Fruit fly (Drosophila melanogaster) whole organism, embryonic: ENCODE measurements around the gene Bet1.
A peak's percentile ranks its signal among the peaks of the same experiment; 100 is the strongest.

Experiments
- Asciz ChIP-seq: fragments of 200-800 bp; sonication (Bioruptor generic); optimal IDR thresholded peaks from 2 replicates; lab custom pipeline; 2017; ENCODE audit warnings: missing biosample characterization, mild to moderate bottlenecking, missing genetic modification characterization, missing genetic modification reagents
- B-H2 ChIP-seq: fragments of 200-800 bp; sonication (Bioruptor generic); optimal IDR thresholded peaks from 2 replicates; lab custom pipeline; 2018; ENCODE audit warnings: missing biosample characterization, mild to moderate bottlenecking, missing genetic modification characterization
- CG10321 ChIP-seq: fragments of 200-800 bp; sonication (Bioruptor generic); IDR thresholded peaks from 2 replicates; pipeline ENCODE4 v1.3.6; 2022; ENCODE audit warnings: missing biosample characterization, missing genetic modification characterization
- CG12104 ChIP-seq: fragments of 200-800 bp; sonication (Bioruptor generic); optimal IDR thresholded peaks from 3 replicates; lab custom pipeline; 2016; ENCODE audit warnings: missing biosample characterization, missing genetic modification characterization
- CG12236 ChIP-seq: fragments of 200-800 bp; sonication (Bioruptor generic); optimal IDR thresholded peaks from 2 replicates; lab custom pipeline; 2016; ENCODE audit warnings: missing biosample characterization, missing genetic modification characterization
- CG14860 ChIP-seq: fragments of 200-800 bp; sonication (Bioruptor generic); IDR thresholded peaks from 3 replicates; pipeline ENCODE4 v1.3.6; 2022; ENCODE audit warnings: missing biosample characterization, missing genetic modification characterization; ENCODE audit not compliant: partially characterized antibody
- CG1792 ChIP-seq: fragments of 200-800 bp; sonication (Bioruptor generic); optimal IDR thresholded peaks from 2 replicates; lab custom pipeline; 2016; ENCODE audit warnings: missing biosample characterization, missing genetic modification characterization
- CG18599 ChIP-seq: fragments of 200-800 bp; sonication (Bioruptor generic); optimal IDR thresholded peaks from 3 replicates; lab custom pipeline; 2017; ENCODE audit warnings: missing biosample characterization, missing genetic modification characterization, mild to moderate bottlenecking, moderate library complexity, missing genetic modification reagents
- CG2202 ChIP-seq: fragments of 200-800 bp; sonication (Bioruptor generic); optimal IDR thresholded peaks from 2 replicates; lab custom pipeline; 2018; ENCODE audit warnings: missing biosample characterization, mild to moderate bottlenecking, missing genetic modification characterization
- CG31365 ChIP-seq: fragments of 200-800 bp; sonication (Bioruptor generic); optimal IDR thresholded peaks from 2 replicates; lab custom pipeline; 2018; ENCODE audit warnings: missing biosample characterization, mild to moderate bottlenecking, missing genetic modification characterization
- CG34376 ChIP-seq: fragments of 200-800 bp; sonication (Bioruptor generic); optimal IDR thresholded peaks from 2 replicates; lab custom pipeline; 2018; ENCODE audit warnings: missing biosample characterization, mild to moderate bottlenecking, missing genetic modification characterization
- CG4328 ChIP-seq: fragments of 200-800 bp; sonication (Bioruptor generic); optimal IDR thresholded peaks from 3 replicates; lab custom pipeline; 2017; ENCODE audit warnings: missing biosample characterization, missing genetic modification reagents, missing genetic modification characterization
- CG4360 ChIP-seq: fragments of 200-800 bp; sonication (Bioruptor generic); IDR thresholded peaks from 2 replicates; pipeline ENCODE4 v1.3.6; 2022; ENCODE audit warnings: missing biosample characterization, missing genetic modification characterization
- CG43689 ChIP-seq: fragments of 200-800 bp; sonication (Bioruptor generic); IDR thresholded peaks from 2 replicates; pipeline ENCODE4 v1.3.6; 2022; ENCODE audit warnings: missing biosample characterization, missing genetic modification characterization
- CG5180 ChIP-seq: fragments of 200-800 bp; sonication (Bioruptor generic); optimal IDR thresholded peaks from 3 replicates; lab custom pipeline; 2017; ENCODE audit warnings: missing biosample characterization, missing genetic modification characterization, mild to moderate bottlenecking, moderate library complexity, missing genetic modification reagents
- CG7372 ChIP-seq: fragments of 200-800 bp; sonication (Bioruptor generic); IDR thresholded peaks from 2 replicates; pipeline ENCODE4 v1.3.6; 2022; ENCODE audit warnings: missing biosample characterization, missing genetic modification characterization
- CG7928 ChIP-seq: fragments of 200-800 bp; sonication (Bioruptor generic); optimal IDR thresholded peaks from 2 replicates; lab custom pipeline; 2017; ENCODE audit warnings: missing biosample characterization, mild to moderate bottlenecking, missing genetic modification characterization
- CG9609 ChIP-seq: fragments of 200-800 bp; sonication (Bioruptor generic); optimal IDR thresholded peaks from 3 replicates; lab custom pipeline; 2016; ENCODE audit warnings: missing biosample characterization, missing genetic modification characterization
- CG9797 ChIP-seq: fragments of 200-800 bp; sonication (Bioruptor generic); optimal IDR thresholded peaks from 3 replicates; lab custom pipeline; 2018; ENCODE audit warnings: missing biosample characterization, mild to moderate bottlenecking, missing genetic modification characterization
- CG9876 ChIP-seq: fragments of 200-800 bp; sonication (Bioruptor generic); optimal IDR thresholded peaks from 2 replicates; lab custom pipeline; 2016; ENCODE audit warnings: missing biosample characterization, missing genetic modification characterization
- CHES-1-like ChIP-seq: fragments of 200-800 bp; sonication (Bioruptor generic); optimal IDR thresholded peaks from 2 replicates; lab custom pipeline; 2016; ENCODE audit warnings: missing biosample characterization, missing genetic modification characterization
- D ChIP-seq, 2 experiments: fragments of 200-800 bp in 1 of 2; fragments of >200 bp in 1 of 2; sonication (Bioruptor generic) in 1 of 2; optimal IDR thresholded peaks; 2 replicates in 1 of 2; 3 replicates in 1 of 2; lab custom pipeline; 2017; ENCODE audit warnings: mild to moderate bottlenecking in 1 of 2, missing biosample characterization in 1 of 2, missing genetic modification characterization in 1 of 2, missing genetic modification reagents in 1 of 2
- Doc2 ChIP-seq: fragments of 200-800 bp; sonication (Bioruptor generic); IDR thresholded peaks from 2 replicates; pipeline ENCODE4 v1.3.6; 2022; ENCODE audit warnings: missing biosample characterization, missing genetic modification characterization
- Drgx ChIP-seq: fragments of 200-800 bp; sonication (Bioruptor generic); IDR thresholded peaks from 2 replicates; pipeline ENCODE4 v1.3.6; 2022; ENCODE audit warnings: missing biosample characterization, missing genetic modification characterization
- HHEX ChIP-seq: fragments of 200-800 bp; sonication (Bioruptor generic); optimal IDR thresholded peaks from 3 replicates; lab custom pipeline; 2017; ENCODE audit warnings: missing biosample characterization, mild to moderate bottlenecking, missing genetic modification characterization, missing genetic modification reagents
- Lpt ChIP-seq: fragments of >200 bp; optimal IDR thresholded peaks from 2 replicates; lab custom pipeline; 2018; ENCODE audit warnings: missing biosample characterization, missing genetic modification characterization
- PHDP ChIP-seq: fragments of 200-800 bp; sonication (Bioruptor generic); optimal IDR thresholded peaks from 3 replicates; lab custom pipeline; 2018; ENCODE audit warnings: missing biosample characterization, mild to moderate bottlenecking, missing genetic modification characterization, moderate library complexity
- Sin3A ChIP-seq: fragments of >200 bp; optimal IDR thresholded peaks from 2 replicates; lab custom pipeline; 2018
- TFAM ChIP-seq: fragments of 200-800 bp; sonication (Bioruptor generic); optimal IDR thresholded peaks from 2 replicates; lab custom pipeline; 2017; ENCODE audit warnings: missing biosample characterization, missing genetic modification characterization, inconsistent platforms
- Usf ChIP-seq: fragments of 200-800 bp; sonication (Bioruptor generic); optimal IDR thresholded peaks from 2 replicates; lab custom pipeline; 2017; ENCODE audit warnings: missing genotype, missing biosample characterization, missing genetic modification characterization
- Xbp1 ChIP-seq: fragments of 200-800 bp; sonication (Bioruptor generic); optimal IDR thresholded peaks from 3 replicates; lab custom pipeline; 2016; ENCODE audit warnings: missing biosample characterization, mild to moderate bottlenecking, missing genetic modification characterization
- crol ChIP-seq: fragments of 200-800 bp; sonication (Bioruptor generic); IDR thresholded peaks from 2 replicates; pipeline ENCODE4 v1.3.6; 2022; ENCODE audit warnings: missing biosample characterization, missing genetic modification characterization
- disco-r ChIP-seq: fragments of 200-800 bp; sonication (Bioruptor generic); optimal IDR thresholded peaks from 2 replicates; lab custom pipeline; 2016; ENCODE audit warnings: missing biosample characterization, missing genetic modification characterization
- dm ChIP-seq: fragments of 200-800 bp; sonication (Bioruptor generic); optimal IDR thresholded peaks from 3 replicates; lab custom pipeline; 2016; ENCODE audit warnings: missing biosample characterization, missing genetic modification characterization
- dmrt99B ChIP-seq: fragments of 200-800 bp; sonication (Bioruptor generic); optimal IDR thresholded peaks from 2 replicates; lab custom pipeline; 2018; ENCODE audit warnings: missing biosample characterization, mild to moderate bottlenecking, missing genetic modification characterization, moderate library complexity
- eve ChIP-seq, 2 experiments: fragments of >200 bp; optimal IDR thresholded peaks; 2 replicates each; lab custom pipeline; 2017; ENCODE audit warnings: missing biosample characterization in 2 of 2, missing genetic modification characterization in 2 of 2
- ewg ChIP-seq: fragments of 200-800 bp; sonication (Bioruptor generic); optimal IDR thresholded peaks from 3 replicates; lab custom pipeline; 2017; ENCODE audit warnings: mild to moderate bottlenecking, missing biosample characterization, missing genetic modification reagents, missing genetic modification characterization
- gcm ChIP-seq: fragments of 200-800 bp; sonication (Bioruptor generic); optimal IDR thresholded peaks from 2 replicates; lab custom pipeline; 2019; ENCODE audit warnings: missing biosample characterization, mild to moderate bottlenecking, missing genetic modification characterization, moderate library complexity
- gcm2 ChIP-seq: fragments of 200-800 bp; sonication (Bioruptor generic); optimal IDR thresholded peaks from 2 replicates; lab custom pipeline; 2016; ENCODE audit warnings: missing biosample characterization, missing genetic modification characterization
- hth ChIP-seq: fragments of >200 bp; optimal IDR thresholded peaks from 2 replicates; lab custom pipeline; 2017; ENCODE audit warnings: inconsistent platforms
- inv ChIP-seq: fragments of 200-800 bp; sonication (Bioruptor generic); IDR thresholded peaks from 2 replicates; pipeline ENCODE4 v1.3.6; 2022; ENCODE audit warnings: missing biosample characterization, missing genetic modification characterization; ENCODE audit not compliant: partially characterized antibody
- kay ChIP-seq: fragments of 200-800 bp; sonication (Bioruptor generic); optimal IDR thresholded peaks from 2 replicates; lab custom pipeline; 2016; ENCODE audit warnings: missing biosample characterization, missing genetic modification characterization
- maf-S ChIP-seq: fragments of 200-800 bp; sonication (Bioruptor generic); optimal IDR thresholded peaks from 2 replicates; lab custom pipeline; 2016; ENCODE audit warnings: missing biosample characterization, missing genetic modification characterization
- mld ChIP-seq: fragments of 200-800 bp; sonication (Bioruptor generic); IDR thresholded peaks from 3 replicates; pipeline ENCODE4 v1.3.6; 2022; ENCODE audit warnings: missing biosample characterization, missing genetic modification characterization; ENCODE audit not compliant: partially characterized antibody
- odd ChIP-seq: fragments of 200-800 bp; sonication (Bioruptor generic); optimal IDR thresholded peaks from 2 replicates; lab custom pipeline; 2017; ENCODE audit warnings: missing biosample characterization, mild to moderate bottlenecking, missing genetic modification characterization
- psq ChIP-seq: fragments of 200-800 bp; sonication (Bioruptor generic); optimal IDR thresholded peaks from 2 replicates; lab custom pipeline; 2017; ENCODE audit warnings: missing biosample characterization, missing genetic modification characterization
- slp2 ChIP-seq: fragments of 200-800 bp; sonication (Bioruptor generic); optimal IDR thresholded peaks from 2 replicates; lab custom pipeline; 2016; ENCODE audit warnings: missing biosample characterization, missing genetic modification characterization
- sna ChIP-seq: fragments of 200-800 bp; sonication (Bioruptor generic); IDR thresholded peaks from 2 replicates; pipeline ENCODE4 v1.3.6; 2022; ENCODE audit warnings: missing biosample characterization, missing genetic modification characterization; ENCODE audit not compliant: partially characterized antibody
- sqz ChIP-seq: fragments of 200-800 bp; sonication (Bioruptor generic); optimal IDR thresholded peaks from 3 replicates; lab custom pipeline; 2018; ENCODE audit warnings: missing biosample characterization, mild to moderate bottlenecking, missing genetic modification characterization
- tgo ChIP-seq: fragments of 200-800 bp; sonication (Bioruptor generic); IDR thresholded peaks from 3 replicates; pipeline ENCODE4 v1.3.6; 2022; ENCODE audit warnings: missing biosample characterization, missing genetic modification characterization
- trh ChIP-seq: fragments of 200-800 bp; sonication (Bioruptor generic); optimal IDR thresholded peaks from 2 replicates; lab custom pipeline; 2016; ENCODE audit warnings: missing biosample characterization, missing genetic modification characterization
- wek ChIP-seq: fragments of 200-800 bp; sonication (Bioruptor generic); optimal IDR thresholded peaks from 3 replicates; lab custom pipeline; 2018; ENCODE audit warnings: missing biosample characterization, mild to moderate bottlenecking, missing genetic modification characterization, moderate library complexity

Gene Bet1

dm6 chr3L:19264141-19264487 is 2.9 kb downstream of the Bet1 start, which contains the start of gene Max (continued):
- TF ChIP-seq CG9609 (GFP tag; lab: Kevin White, UChicago) (no peak), wek (GFP tag; lab: Kevin White, UChicago) (peak; percentile 99), eve (GFP tag; optimal IDR thresholded peaks at IDR 0.05; lab: Kevin White, UChicago) (no peak), Asciz (GFP tag; lab: Kevin White, UChicago) (no peak), tgo (peak; percentile 72), CG1792 (GFP tag; lab: Kevin White, UChicago) (no peak), gcm2 (GFP tag; lab: Kevin White, UChicago) (no peak), CG2202 (peak; percentile 8), CG12104 (peak; percentile 63), CG7372 (GFP tag; lab: Robert Waterston, UW) (peak; percentile 42; the same call in 1 of the 2 replicates), psq (no peak), trh (GFP tag; lab: Kevin White, UChicago) (no peak), CG43689 (GFP tag; lab: Robert Waterston, UW) (no peak), CG4328 (GFP tag; lab: Kevin White, UChicago) (peak; percentile 52), Usf (no peak), mld (no peak), CG31365 (tag; lab: Kevin White, UChicago) (peak; percentile 23), dmrt99B (tag; lab: Kevin White, UChicago) (no peak), CHES-1-like (GFP tag; lab: Kevin White, UChicago) (no peak), ewg (peak; percentile 69), Doc2 (no peak), CG5180 (GFP tag; lab: Kevin White, UChicago) (no peak), B-H2 (GFP tag; lab: Kevin White, UChicago) (peak; percentile 82), inv (GFP tag; lab: Robert Waterston, UW) (no peak), disco-r (GFP tag; lab: Kevin White, UChicago) (no peak), gcm (peak; percentile 66), CG14860 (GFP tag; lab: Robert Waterston, UW) (no peak), odd (GFP tag; lab: Kevin White, UChicago) (peak; percentile 48), CG10321 (no peak), CG18599 (GFP tag; lab: Kevin White, UChicago) (peak; percentile 79), CG9797 (GFP tag; lab: Kevin White, UChicago) (peak; percentile 90), TFAM (GFP tag; lab: Kevin White, UChicago) (no peak), D (optimal IDR thresholded peaks at IDR 0.05; lab: Kevin White, UChicago) (no peak), D (GFP tag; optimal IDR thresholded peaks at IDR 0.05; lab: Kevin White, UChicago) (no peak), sqz (GFP tag; lab: Kevin White, UChicago) (peak; percentile 52), Lpt (GFP tag; lab: Kevin White, UChicago) (no peak), CG4360 (GFP tag; lab: Robert Waterston, UW) (no peak), maf-S (GFP tag; lab: Kevin White, UChicago) (no peak), dm (GFP tag; lab: Kevin White, UChicago) (peak; percentile 22), sna (GFP tag; lab: Robert Waterston, UW) (no peak), hth (lab: Kevin White, UChicago) (no peak), slp2 (no peak), kay (GFP tag; lab: Kevin White, UChicago) (peak; percentile 20), Drgx (GFP tag; lab: Robert Waterston, UW) (peak; percentile 35; the same call in 1 of the 2 replicates), CG9876 (GFP tag; lab: Kevin White, UChicago) (no peak), CG12236 (GFP tag; lab: Kevin White, UChicago) (no peak), HHEX (GFP tag; lab: Kevin White, UChicago) (peak; percentile 39), Xbp1 (GFP tag; lab: Kevin White, UChicago) (peak; percentile 75), PHDP (tag; lab: Kevin White, UChicago) (peak; percentile 83), CG34376 (GFP tag; lab: Kevin White, UChicago) (peak; percentile 46), Sin3A (lab: Kevin White, UChicago) (no peak), CG7928 (GFP tag; lab: Kevin White, UChicago) (no peak), crol (no peak)
